Worm (Caenorhabditis elegans) whole organism, midembryonic: Measurements from ENCODE around the gene exos-4.2.

Experiments
- cog-1 ChIP-seq: sonication (generic microtip); optimal IDR thresholded peaks from 2 replicates; lab custom pipeline; 2016; ENCODE audit warnings: missing genetic modification characterization, missing compliant biosample characterization
- flt-1 ChIP-seq: fragments of 200-800 bp; sonication (Bioruptor generic); IDR thresholded peaks from 2 replicates; pipeline ENCODE4 v1.3.6; 2022; ENCODE audit warnings: missing genetic modification characterization, missing compliant biosample characterization
- klf-2 ChIP-seq: fragments of 200-800 bp; sonication (Bioruptor generic); conservative IDR thresholded peaks from 2 replicates; pipeline ENCODE4 v1.3.6; 2022; ENCODE audit warnings: missing genetic modification reagents, missing genetic modification characterization, missing compliant biosample characterization
- ztf-29 ChIP-seq: fragments of 200-800 bp; sonication (Bioruptor generic); IDR thresholded peaks from 2 replicates; pipeline ENCODE4 v1.3.6; 2022; ENCODE audit warnings: missing genetic modification reagents, missing genetic modification characterization, missing compliant biosample characterization

DNA sequence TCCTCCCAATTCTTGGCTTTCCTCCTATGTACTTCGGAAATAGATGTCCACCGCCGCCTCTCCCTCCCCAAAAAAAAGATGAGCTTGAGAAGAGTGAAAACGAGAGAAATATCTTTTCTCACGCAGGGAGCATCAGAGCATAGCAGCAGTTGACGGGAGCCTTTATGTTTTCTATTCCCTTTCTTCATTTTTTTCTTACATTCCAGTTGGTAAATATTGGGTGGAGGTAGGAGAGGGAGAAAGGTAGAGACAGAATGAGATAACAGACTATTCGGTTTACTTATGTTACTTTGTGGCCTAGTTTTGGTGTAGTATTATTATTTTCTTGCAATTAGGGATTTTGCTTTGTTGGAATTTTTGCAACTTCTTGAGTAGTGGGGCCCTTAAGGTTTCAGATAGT, 15.4 kb upstream of the exos-4.2 start:
- TF ChIP-seq ztf-29 (GFP tag; lab: Robert Waterston, UW) (no peak), klf-2 (GFP tag; lab: Robert Waterston, UW) (no peak), flt-1 (no peak), cog-1 (no peak)
